Worm (Caenorhabditis elegans): ENCODE measurements around the gene F58D2.3.

Gene F58D2.3

ce11 chrIV:13154391-13155283 is 26.0 kb downstream of the F58D2.3 start, which contains the start of the genes crld-1 and msh-5:
TSS of gene crld-1 (minus strand) at chrIV:13154441.
TSS of gene msh-5 (plus strand) at chrIV:13155233.
- TF ChIP-seq unc-62 (GFP tag; optimal IDR thresholded peaks at IDR 0.05): no peak

ce11 chrIV:13149276-13149675 is 31.3 kb downstream of the F58D2.3 start, which contains the start of gene nlp-79:
TSS of gene nlp-79 (plus strand) at chrIV:13149576.
- TF ChIP-seq unc-62 (GFP tag; optimal IDR thresholded peaks at IDR 0.05): no peak

ce11 chrIV:13142254-13142653 is 38.4 kb downstream of the F58D2.3 start, which contains the start of gene spe-43:
TSS of gene spe-43 (minus strand) at chrIV:13142354.
- TF ChIP-seq unc-62 (GFP tag; optimal IDR thresholded peaks at IDR 0.05): no peak

Measured in whole organism, dauer.